Fruit fly (Drosophila melanogaster): ENCODE measurements around the gene CG13606.

The CG13606 gene

DNA sequence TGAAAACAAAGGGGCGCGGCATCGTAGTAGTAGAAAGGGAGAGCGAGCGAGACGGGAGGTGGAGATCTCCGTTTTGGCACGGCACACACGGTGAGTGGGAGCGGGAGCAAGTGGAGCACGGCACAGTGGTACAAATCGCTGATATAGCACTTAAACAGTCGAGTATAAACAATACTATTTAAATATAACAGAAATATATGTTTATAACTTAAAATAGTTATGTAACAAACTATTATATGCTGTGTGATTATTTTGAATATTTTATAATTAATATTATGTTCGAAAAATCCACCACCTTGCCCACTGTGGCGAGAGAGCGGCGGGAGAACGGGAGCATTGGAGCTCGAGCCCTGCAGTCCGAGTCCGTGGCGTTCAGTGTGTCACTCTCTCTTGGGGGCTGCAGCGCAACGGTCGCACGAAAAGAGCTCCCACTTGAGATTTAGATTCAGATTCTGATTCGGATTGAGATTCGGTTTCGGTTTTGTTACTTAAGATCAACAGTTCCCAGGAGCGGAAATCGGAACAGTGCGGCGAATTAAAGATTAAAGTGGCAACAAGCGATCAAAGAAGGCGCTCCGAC lies 31.3 kb upstream of the CG13606 start, which contains the start of gene Kal1 (continued):
- peak; percentile 87 for TF ChIP-seq peb (GFP tag; IDR thresholded peaks at IDR 0.05)
- TF ChIP-seq otp (GFP tag; IDR thresholded peaks at IDR 0.05): peak; percentile 94
- TF ChIP-seq Ravus (GFP tag; IDR thresholded peaks at IDR 0.05): peak; percentile 67; the same call in 1 of the 2 replicates
- peak; percentile 95 for TF ChIP-seq CG13424 (tag; optimal IDR thresholded peaks at IDR 0.05)
- TF ChIP-seq CG31441 (GFP tag; IDR thresholded peaks at IDR 0.05): peak; percentile 96
- peak; percentile 11 for TF ChIP-seq Side (GFP tag; optimal IDR thresholded peaks at IDR 0.05)
- TF ChIP-seq CG16815 (GFP tag; optimal IDR thresholded peaks at IDR 0.05): peak; percentile 82
- TF ChIP-seq CG10543 (GFP tag; optimal IDR thresholded peaks at IDR 0.05): peak; percentile 66
- TF ChIP-seq jing (GFP tag; optimal IDR thresholded peaks at IDR 0.05): peak; percentile 82
- peak; percentile 94 for TF ChIP-seq Spps (tag; optimal IDR thresholded peaks at IDR 0.05)
- TF ChIP-seq CG7839 (tag; optimal IDR thresholded peaks at IDR 0.05): peak; percentile 94
- peak; percentile 51; the same call in 1 of the 2 replicates for TF ChIP-seq dati (GFP tag; IDR thresholded peaks at IDR 0.05)
- no peak for TF ChIP-seq ab (GFP tag; optimal IDR thresholded peaks at IDR 0.05)
- TF ChIP-seq Lpt (GFP tag; optimal IDR thresholded peaks at IDR 0.05): no peak
- peak; percentile 94 for TF ChIP-seq odd (GFP tag; optimal IDR thresholded peaks at IDR 0.05)
- TF ChIP-seq Optix (GFP tag; IDR thresholded peaks at IDR 0.05): peak; percentile 90
- peak; percentile 80 for TF ChIP-seq fd3F (GFP tag; optimal IDR thresholded peaks at IDR 0.05)
- TF ChIP-seq CG12744 (GFP tag; optimal IDR thresholded peaks at IDR 0.05): no peak
- peak; percentile 90 for TF ChIP-seq ranshi (GFP tag; IDR thresholded peaks at IDR 0.05)
- peak; percentile 97 for TF ChIP-seq gsb-n (tag; optimal IDR thresholded peaks at IDR 0.05)
- no peak for TF ChIP-seq CG15479 (GFP tag; optimal IDR thresholded peaks at IDR 0.05)
- peak; percentile 65 for TF ChIP-seq CG18476 (GFP tag; optimal IDR thresholded peaks at IDR 0.05)
- TF ChIP-seq CG9797 (GFP tag; optimal IDR thresholded peaks at IDR 0.05): peak; percentile 46
- peak; percentile 81 for TF ChIP-seq caup (GFP tag; optimal IDR thresholded peaks at IDR 0.05; ENCODE audit: severe bottlenecking)
- TF ChIP-seq oc (tag; optimal IDR thresholded peaks at IDR 0.05): peak; percentile 96
- TF ChIP-seq CG17361 (GFP tag; IDR thresholded peaks at IDR 0.05): peak; percentile 90
- no peak for TF ChIP-seq Poxn (GFP tag; IDR thresholded peaks at IDR 0.05)
- no peak for TF ChIP-seq tll (GFP tag; optimal IDR thresholded peaks at IDR 0.05)
- TF ChIP-seq NfI (GFP tag; optimal IDR thresholded peaks at IDR 0.05): peak; percentile 83
- TF ChIP-seq CG3847 (GFP tag; IDR thresholded peaks at IDR 0.05): peak; percentile 87
- peak; percentile 49 for TF ChIP-seq Fer2 (tag; optimal IDR thresholded peaks at IDR 0.05)
- peak; percentile 23; the same call in 1 of the 2 replicates for TF ChIP-seq CG13287 (GFP tag; IDR thresholded peaks at IDR 0.05; ENCODE audit: partially characterized antibody)
- TF ChIP-seq Chrac-16 (GFP tag; optimal IDR thresholded peaks at IDR 0.05): peak; percentile 69
- peak; percentile 47 for TF ChIP-seq CG11696 (GFP tag; IDR thresholded peaks at IDR 0.05)
- TF ChIP-seq stwl (tag; optimal IDR thresholded peaks at IDR 0.05): peak; percentile 32
- TF ChIP-seq chn (GFP tag; optimal IDR thresholded peaks at IDR 0.05): peak; percentile 49
- peak; percentile 91 for TF ChIP-seq Six4 (GFP tag; optimal IDR thresholded peaks at IDR 0.05)
- peak; percentile 59 for TF ChIP-seq CG9215 (GFP tag; IDR thresholded peaks at IDR 0.05)
- peak; percentile 96 for TF ChIP-seq lbe (GFP tag; optimal IDR thresholded peaks at IDR 0.05)
- TF ChIP-seq inv (GFP tag; IDR thresholded peaks at IDR 0.05; ENCODE audit: partially characterized antibody): no peak
- peak; percentile 62 for TF ChIP-seq kay (GFP tag; optimal IDR thresholded peaks at IDR 0.05)
- peak; percentile 96 for TF ChIP-seq dmrt99B (tag; optimal IDR thresholded peaks at IDR 0.05)
- TF ChIP-seq pho (GFP tag; optimal IDR thresholded peaks at IDR 0.05): no peak
- peak; percentile 92 for TF ChIP-seq CG12659 (GFP tag; optimal IDR thresholded peaks at IDR 0.05)
- TF ChIP-seq crp (GFP tag; optimal IDR thresholded peaks at IDR 0.05): peak in 1 of 2 experiments; percentile 52
- TF ChIP-seq CG12769 (tag; optimal IDR thresholded peaks at IDR 0.05): peak; percentile 88
- TF ChIP-seq danr (GFP tag; IDR thresholded peaks at IDR 0.05): peak; percentile 84
- TF ChIP-seq yki (optimal IDR thresholded peaks at IDR 0.05): no peak
- TF ChIP-seq hb (GFP tag; IDR thresholded peaks at IDR 0.05; ENCODE audit: partially characterized antibody): no peak
- peak; percentile 25 for TF ChIP-seq CG3995 (GFP tag; optimal IDR thresholded peaks at IDR 0.05)

Data from whole organism, embryonic.